Worm (Caenorhabditis elegans): Measurements from ENCODE around the gene T23B12.6.
A peak's percentile ranks its signal among the peaks of the same experiment; 100 is the strongest.

DNA sequence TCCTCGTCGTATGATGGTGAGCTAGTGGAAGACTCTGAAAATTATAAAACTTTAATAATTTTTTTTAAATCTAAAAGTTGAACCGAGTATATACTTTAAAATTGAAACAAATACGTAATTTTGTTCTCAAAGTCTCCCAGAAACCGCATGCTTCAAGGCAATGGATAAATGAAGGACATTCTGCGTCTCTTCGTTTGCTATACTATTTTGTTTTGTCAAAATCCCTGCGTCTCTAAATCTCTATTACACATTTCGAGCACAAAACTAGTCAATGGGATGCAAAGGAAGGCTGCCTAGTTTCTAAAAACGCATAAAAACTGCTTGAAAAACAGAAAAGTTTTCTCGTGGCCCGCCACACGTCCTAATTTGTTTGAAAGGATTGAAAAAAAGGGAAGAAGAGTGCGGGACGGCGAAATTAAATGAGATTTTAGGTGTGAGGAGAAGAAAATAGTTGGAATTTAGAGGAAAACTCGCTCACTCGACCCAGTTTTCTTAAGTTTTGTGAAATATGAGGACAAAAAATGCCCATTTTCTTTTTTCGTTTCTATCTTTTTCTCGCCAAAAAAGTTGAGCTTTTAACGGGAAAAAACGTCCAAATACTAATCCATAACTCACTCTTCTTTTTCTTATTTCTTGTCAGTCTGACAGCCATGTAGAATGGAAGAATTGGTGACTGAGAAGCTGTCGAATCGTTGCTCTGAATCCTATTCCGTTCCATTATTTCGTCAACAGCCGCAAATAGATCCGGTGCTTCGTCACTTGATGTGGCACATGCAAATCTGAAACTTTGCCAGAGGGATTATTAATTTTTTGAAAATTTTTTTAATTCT lies 31.4 kb downstream of the T23B12.6 start:
- TF ChIP-seq nhr-10 (tag; optimal IDR thresholded peaks at IDR 0.05) (no peak), snpc-4 (tag; optimal IDR thresholded peaks at IDR 0.05) (no peak), ztf-1 (GFP tag; conservative IDR thresholded peaks at IDR 0.05) (no peak), lsy-2 (tag; optimal IDR thresholded peaks at IDR 0.05) (peak in 1 of 2 experiments; percentile 20), ceh-82 (tag; optimal IDR thresholded peaks at IDR 0.05) (no peak)

Measured in whole organism, L2 larva.